Fruit fly (Drosophila melanogaster) whole organism, embryonic: ENCODE measurements around the gene CG2147.

Experiments
- ATbp ChIP-seq: fragments of 200-800 bp; sonication (Bioruptor generic); optimal IDR thresholded peaks from 2 replicates; lab custom pipeline; 2017; ENCODE audit warnings: missing biosample characterization, mild to moderate bottlenecking, missing genetic modification characterization, missing genetic modification reagents
- Atf6 ChIP-seq: fragments of 200-800 bp; sonication (Bioruptor generic); IDR thresholded peaks from 2 replicates; pipeline ENCODE4 v1.3.6; 2022; ENCODE audit warnings: missing biosample characterization, missing genetic modification characterization
- CG10147 ChIP-seq: fragments of 200-800 bp; sonication (Bioruptor generic); optimal IDR thresholded peaks from 2 replicates; lab custom pipeline; 2019; ENCODE audit warnings: missing biosample characterization, mild to moderate bottlenecking, missing genetic modification characterization, moderate library complexity
- CG10462 ChIP-seq: fragments of 200-800 bp; sonication (Bioruptor generic); optimal IDR thresholded peaks from 2 replicates; lab custom pipeline; 2016; ENCODE audit warnings: missing biosample characterization, missing genetic modification characterization
- CG11504 ChIP-seq: fragments of 200-800 bp; sonication (Bioruptor generic); optimal IDR thresholded peaks from 3 replicates; lab custom pipeline; 2019; ENCODE audit warnings: missing biosample characterization, mild to moderate bottlenecking, missing genetic modification characterization, moderate library complexity
- CG11695 ChIP-seq: fragments of 200-800 bp; sonication (Bioruptor generic); IDR thresholded peaks from 3 replicates; pipeline ENCODE4 v1.3.6; 2022; ENCODE audit warnings: missing biosample characterization, missing genetic modification characterization
- CG11696 ChIP-seq: fragments of 200-800 bp; sonication (Bioruptor generic); IDR thresholded peaks from 2 replicates; pipeline ENCODE4 v1.3.6; 2022; ENCODE audit warnings: missing biosample characterization, missing genetic modification characterization
- CG14860 ChIP-seq: fragments of 200-800 bp; sonication (Bioruptor generic); IDR thresholded peaks from 3 replicates; pipeline ENCODE4 v1.3.6; 2022; ENCODE audit warnings: missing biosample characterization, missing genetic modification characterization; ENCODE audit not compliant: partially characterized antibody
- CG15269 ChIP-seq: fragments of 200-800 bp; sonication (Bioruptor generic); optimal IDR thresholded peaks from 2 replicates; lab custom pipeline; 2018; ENCODE audit warnings: missing biosample characterization, mild to moderate bottlenecking, missing genetic modification characterization, moderate library complexity
- CG15514 ChIP-seq: fragments of 200-800 bp; sonication (Bioruptor generic); optimal IDR thresholded peaks from 3 replicates; lab custom pipeline; 2017; ENCODE audit warnings: missing biosample characterization, missing genetic modification characterization, mild to moderate bottlenecking, moderate library complexity, missing genetic modification reagents
- CG17361 ChIP-seq: fragments of 200-800 bp; sonication (Bioruptor generic); IDR thresholded peaks from 3 replicates; pipeline ENCODE4 v1.3.6; 2022; ENCODE audit warnings: missing biosample characterization, missing genetic modification characterization
- CG17385 ChIP-seq: fragments of 200-800 bp; sonication (Bioruptor generic); optimal IDR thresholded peaks from 3 replicates; lab custom pipeline; 2018; ENCODE audit warnings: missing biosample characterization, mild to moderate bottlenecking, missing genetic modification characterization
- CG18262 ChIP-seq: fragments of 200-800 bp; optimal IDR thresholded peaks from 3 replicates; lab custom pipeline; 2019; ENCODE audit warnings: missing biosample characterization, mild to moderate bottlenecking, missing genetic modification characterization, moderate library complexity
- CG4707 ChIP-seq: fragments of 200-800 bp; sonication (Bioruptor generic); optimal IDR thresholded peaks from 2 replicates; lab custom pipeline; 2018; ENCODE audit warnings: missing biosample characterization, mild to moderate bottlenecking, missing genetic modification characterization, moderate library complexity
- CG6689 ChIP-seq: fragments of 200-800 bp; sonication (Bioruptor generic); IDR thresholded peaks from 2 replicates; pipeline ENCODE4 v1.3.6; 2022; ENCODE audit warnings: missing biosample characterization, missing genetic modification characterization
- CG7839 ChIP-seq: fragments of 200-800 bp; sonication (Bioruptor generic); optimal IDR thresholded peaks from 3 replicates; lab custom pipeline; 2018; ENCODE audit warnings: missing biosample characterization, mild to moderate bottlenecking, missing genetic modification characterization, moderate library complexity
- CG8478 ChIP-seq: fragments of >200 bp; optimal IDR thresholded peaks from 2 replicates; lab custom pipeline; 2018
- CTCF ChIP-seq: fragments of 200-800 bp; sonication (Bioruptor generic); optimal IDR thresholded peaks from 2 replicates; lab custom pipeline; 2017; ENCODE audit warnings: missing biosample characterization, mild to moderate bottlenecking, missing genetic modification characterization, moderate library complexity
- Hr3 ChIP-seq: fragments of 200-800 bp; sonication (Bioruptor generic); optimal IDR thresholded peaks from 3 replicates; lab custom pipeline; 2016; ENCODE audit warnings: missing biosample characterization, missing genetic modification characterization
- Hr51 ChIP-seq, 2 experiments: fragments of 200-800 bp; sonication (Bioruptor generic); optimal IDR thresholded peaks; 2 replicates in 1 of 2; 3 replicates in 1 of 2; lab custom pipeline; 2016 to 2018; ENCODE audit warnings: missing biosample characterization in 2 of 2, missing genetic modification characterization in 2 of 2, mild to moderate bottlenecking in 1 of 2, moderate library complexity in 1 of 2
- Oli ChIP-seq: fragments of 200-800 bp; sonication (Bioruptor generic); optimal IDR thresholded peaks from 2 replicates; lab custom pipeline; 2018; ENCODE audit warnings: missing biosample characterization, mild to moderate bottlenecking, missing genetic modification characterization, moderate library complexity
- Sox100B ChIP-seq: fragments of 200-800 bp; sonication (Bioruptor generic); optimal IDR thresholded peaks from 3 replicates; lab custom pipeline; 2018; ENCODE audit warnings: missing biosample characterization, mild to moderate bottlenecking, missing genetic modification characterization
- Sox102F ChIP-seq: fragments of 200-800 bp; sonication (Bioruptor generic); optimal IDR thresholded peaks from 2 replicates; lab custom pipeline; 2018; ENCODE audit warnings: missing biosample characterization, mild to moderate bottlenecking, missing genetic modification characterization, moderate library complexity
- Ssrp ChIP-seq: fragments of 200-800 bp; sonication (Bioruptor generic); optimal IDR thresholded peaks from 2 replicates; lab custom pipeline; 2018; ENCODE audit warnings: missing biosample characterization, mild to moderate bottlenecking, missing genetic modification characterization, moderate library complexity
- Xrp1 ChIP-seq: fragments of 200-800 bp; sonication (Bioruptor generic); IDR thresholded peaks from 2 replicates; pipeline ENCODE4 v1.3.6; 2022; ENCODE audit warnings: missing biosample characterization, missing genetic modification characterization
- ap ChIP-seq: fragments of 200-800 bp; sonication (Bioruptor generic); IDR thresholded peaks from 2 replicates; pipeline ENCODE4 v1.3.6; 2022; ENCODE audit warnings: missing biosample characterization, missing genetic modification characterization
- bsh ChIP-seq, 2 experiments: fragments of 200-800 bp; sonication (Bioruptor generic); optimal IDR thresholded peaks; 2 replicates each; lab custom pipeline; 2017 to 2018; ENCODE audit warnings: mild to moderate bottlenecking in 2 of 2, missing biosample characterization in 2 of 2, missing genetic modification characterization in 2 of 2, moderate library complexity in 1 of 2
- chif ChIP-seq, 2 experiments: fragments of 200-800 bp; sonication (Bioruptor generic); optimal IDR thresholded peaks; 3 replicates each; lab custom pipeline; 2016; ENCODE audit warnings: missing biosample characterization in 2 of 2, missing genetic modification characterization in 2 of 2
- esg ChIP-seq: fragments of 200-800 bp; sonication (Bioruptor generic); conservative IDR thresholded peaks from 2 replicates; pipeline ENCODE4 v1.3.6; 2022; ENCODE audit warnings: missing biosample characterization, missing genetic modification characterization
- fd96Cb ChIP-seq: fragments of 200-800 bp; sonication (Bioruptor generic); optimal IDR thresholded peaks from 2 replicates; lab custom pipeline; 2018; ENCODE audit warnings: missing biosample characterization, mild to moderate bottlenecking, missing genetic modification characterization, moderate library complexity
- gem ChIP-seq: fragments of 200-800 bp; sonication (Bioruptor generic); optimal IDR thresholded peaks from 2 replicates; lab custom pipeline; 2019; ENCODE audit warnings: missing biosample characterization, mild to moderate bottlenecking, missing genetic modification characterization, moderate library complexity
- grau ChIP-seq: fragments of 200-800 bp; optimal IDR thresholded peaks from 3 replicates; lab custom pipeline; 2019; ENCODE audit warnings: missing biosample characterization, mild to moderate bottlenecking, missing genetic modification characterization, moderate library complexity
- hkb ChIP-seq, 2 experiments: fragments of 200-800 bp in 1 of 2; fragments of >200 bp in 1 of 2; sonication (Bioruptor generic) in 1 of 2; IDR thresholded peaks in 1 of 2; optimal IDR thresholded peaks in 1 of 2; 2 replicates each; pipeline versions ENCODE4 v1.3.6 to Lab custom; 2017 to 2022; ENCODE audit warnings: missing biosample characterization in 1 of 2, missing genetic modification characterization in 1 of 2
- nmo ChIP-seq: fragments of 200-800 bp; sonication (Bioruptor generic); optimal IDR thresholded peaks from 2 replicates; lab custom pipeline; 2018; ENCODE audit warnings: missing biosample characterization, mild to moderate bottlenecking, missing genetic modification characterization, moderate library complexity
- oc ChIP-seq: fragments of 200-800 bp; sonication (Bioruptor generic); optimal IDR thresholded peaks from 2 replicates; lab custom pipeline; 2018; ENCODE audit warnings: missing biosample characterization, mild to moderate bottlenecking, missing genetic modification characterization, moderate library complexity
- row ChIP-seq: fragments of 200-800 bp; sonication (Bioruptor generic); IDR thresholded peaks from 3 replicates; pipeline ENCODE4 v1.3.6; 2022; ENCODE audit warnings: missing biosample characterization, missing genetic modification characterization
- sisA ChIP-seq: fragments of 200-800 bp; sonication (Bioruptor generic); IDR thresholded peaks from 2 replicates; pipeline ENCODE4 v1.3.6; 2022; ENCODE audit warnings: missing biosample characterization, missing genetic modification characterization
- sqz ChIP-seq: fragments of 200-800 bp; sonication (Bioruptor generic); optimal IDR thresholded peaks from 3 replicates; lab custom pipeline; 2018; ENCODE audit warnings: missing biosample characterization, mild to moderate bottlenecking, missing genetic modification characterization
- stc ChIP-seq: fragments of 200-800 bp; sonication (Bioruptor generic); IDR thresholded peaks from 2 replicates; pipeline ENCODE4 v1.3.6; 2022; ENCODE audit warnings: missing biosample characterization, missing genetic modification characterization
- ttk ChIP-seq: fragments of 200-800 bp; sonication (Bioruptor generic); IDR thresholded peaks from 2 replicates; pipeline ENCODE4 v2.1.2; 2022; ENCODE audit warnings: missing biosample characterization, missing genetic modification characterization

The CG2147 gene

dm6 chrX:8205625-8206252 is 34.7 kb upstream of the CG2147 start (continued):
- TF ChIP-seq Hr3 (GFP tag; lab: Kevin White, UChicago) (peak; percentile 31), grau (tag; lab: Kevin White, UChicago) (peak; percentile 42), CG11696 (no peak), Oli (tag; lab: Kevin White, UChicago) (peak; percentile 57), CG18262 (tag; lab: Kevin White, UChicago) (peak; percentile 52), sisA (GFP tag; lab: Robert Waterston, UW) (peak; percentile 33; the same call in 1 of the 2 replicates), CG17361 (GFP tag; lab: Robert Waterston, UW) (peak; percentile 59; the same call in 2 of the 3 replicates), CG10147 (peak; percentile 0), esg (0 out of 2 replicates have a peak, but pooled peaks have one; percentile 11), hkb (optimal IDR thresholded peaks at IDR 0.05; lab: Kevin White, UChicago) (no peak), hkb (GFP tag; IDR thresholded peaks at IDR 0.05; lab: Robert Waterston, UW) (peak; percentile 67), ttk (peak; percentile 36), CG14860 (GFP tag; lab: Robert Waterston, UW) (no peak), bsh (GFP tag; optimal IDR thresholded peaks at IDR 0.05; lab: Kevin White, UChicago) (peak in 1 of 2 experiments; percentile 46), CG11695 (GFP tag; lab: Robert Waterston, UW) (peak; percentile 59; the same call in 1 of the 3 replicates), CG7839 (tag; lab: Kevin White, UChicago) (peak; percentile 68), CG10462 (GFP tag; lab: Kevin White, UChicago) (peak; percentile 6), CG15514 (GFP tag; lab: Kevin White, UChicago) (no peak), CG11504 (peak; percentile 87), Atf6 (GFP tag; lab: Robert Waterston, UW) (peak; percentile 37; the same call in 1 of the 2 replicates), stc (GFP tag; lab: Robert Waterston, UW) (peak; percentile 70), Sox100B (GFP tag; lab: Kevin White, UChicago) (peak; percentile 44), CG6689 (GFP tag; lab: Robert Waterston, UW) (peak; percentile 23; the same call in 1 of the 2 replicates), CG8478 (lab: Kevin White, UChicago) (no peak), CTCF (GFP tag; lab: Kevin White, UChicago) (no peak), oc (tag; lab: Kevin White, UChicago) (peak; percentile 39), fd96Cb (tag; lab: Kevin White, UChicago) (peak; percentile 42), CG17385 (GFP tag; lab: Kevin White, UChicago) (peak; percentile 23), Ssrp (tag; lab: Kevin White, UChicago) (peak; percentile 39), gem (peak; percentile 73), row (GFP tag; lab: Robert Waterston, UW) (peak; percentile 61; the same call in 2 of the 3 replicates), ap (GFP tag; lab: Robert Waterston, UW) (0 out of 2 replicates have a peak, but pooled peaks have one; percentile 28), chif (GFP tag; optimal IDR thresholded peaks at IDR 0.05; lab: Kevin White, UChicago) (no peak), Xrp1 (peak; percentile 52; the same call in 1 of the 2 replicates), ATbp (GFP tag; lab: Kevin White, UChicago) (peak; percentile 6), Hr51 (GFP tag; optimal IDR thresholded peaks at IDR 0.05; lab: Kevin White, UChicago) (peak in 1 of 2 experiments; percentile 79), CG15269 (tag; lab: Kevin White, UChicago) (peak; percentile 67), nmo (GFP tag; lab: Kevin White, UChicago) (peak; percentile 43), sqz (GFP tag; lab: Kevin White, UChicago) (peak; percentile 11), Sox102F (peak; percentile 79), CG4707 (GFP tag; lab: Kevin White, UChicago) (peak; percentile 1)
